Worm (Caenorhabditis elegans): ENCODE measurements around the gene aagr-2.
"Not testable (repeated sequence)": the region's sequence is repeated elsewhere in the genome, so short reads cannot be mapped to it uniquely, and the experiment has no call there.

The aagr-2 gene

DNA sequence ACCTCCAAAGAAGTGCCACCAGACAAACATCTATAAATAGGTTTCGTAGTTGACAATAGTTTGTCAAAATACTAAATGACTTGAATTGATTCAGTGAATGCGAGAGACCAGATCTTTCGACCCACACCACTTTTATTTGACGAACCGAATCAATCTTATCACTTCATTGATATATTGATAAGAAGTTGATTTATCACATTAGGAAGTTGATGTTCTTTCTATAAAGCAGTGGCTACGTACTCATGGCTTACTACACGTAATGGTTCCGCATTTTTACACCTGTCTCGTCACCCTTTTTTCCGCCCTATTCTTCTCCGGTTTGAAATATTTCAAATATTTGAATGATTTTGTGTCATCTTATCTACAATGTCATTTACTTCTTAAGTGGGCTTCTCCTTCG is 4.4 kb downstream of the aagr-2 start:
- no peak for TF ChIP-seq sma-9 (GFP tag; optimal IDR thresholded peaks at IDR 0.05)
- no peak for TF ChIP-seq sma-9 (tag; optimal IDR thresholded peaks at IDR 0.05)
- TF ChIP-seq sma-3 (GFP tag; optimal IDR thresholded peaks at IDR 0.05), result peak; percentile 18
- no peak for TF ChIP-seq nhr-10 (tag; optimal IDR thresholded peaks at IDR 0.05)
- peak; percentile 62 for TF ChIP-seq fos-1 (tag; optimal IDR thresholded peaks at IDR 0.05)
- no peak for TF ChIP-seq unc-55 (GFP tag; optimal IDR thresholded peaks at IDR 0.05)
- no peak for TF ChIP-seq blmp-1 (tag; optimal IDR thresholded peaks at IDR 0.05; ENCODE audit: insufficient read depth)
- no peak for TF ChIP-seq ceh-16 (tag; optimal IDR thresholded peaks at IDR 0.05)
- TF ChIP-seq C34F6.9 (tag; optimal IDR thresholded peaks at IDR 0.05), result no peak
- TF ChIP-seq ztf-4 (tag; optimal IDR thresholded peaks at IDR 0.05), result no peak
- TF ChIP-seq snpc-4 (tag; optimal IDR thresholded peaks at IDR 0.05), result no peak
- TF ChIP-seq Y55F3AM.14 (GFP tag; optimal IDR thresholded peaks at IDR 0.05), result no peak

- TF ChIP-seq nhr-6 (tag; optimal IDR thresholded peaks at IDR 0.05), result no peak
- peak; percentile 43 for TF ChIP-seq nhr-25 (tag; optimal IDR thresholded peaks at IDR 0.05)
- TF ChIP-seq nhr-23 (tag; optimal IDR thresholded peaks at IDR 0.05), result no peak
- TF ChIP-seq sma-9 (GFP tag; optimal IDR thresholded peaks at IDR 0.05), result peak; percentile 3
- no peak for TF ChIP-seq sma-9 (tag; optimal IDR thresholded peaks at IDR 0.05)
- no peak for TF ChIP-seq R02D3.7 (tag; optimal IDR thresholded peaks at IDR 0.05)
- TF ChIP-seq sma-3 (GFP tag; optimal IDR thresholded peaks at IDR 0.05), result peak; percentile 65
- TF ChIP-seq nhr-10 (tag; optimal IDR thresholded peaks at IDR 0.05), result no peak
- no peak for TF ChIP-seq mbf-1 (tag; optimal IDR thresholded peaks at IDR 0.05)
Measured at ce11 chrII:4918501-4919021, 6.5 kb downstream of the aagr-2 start.

DNA sequence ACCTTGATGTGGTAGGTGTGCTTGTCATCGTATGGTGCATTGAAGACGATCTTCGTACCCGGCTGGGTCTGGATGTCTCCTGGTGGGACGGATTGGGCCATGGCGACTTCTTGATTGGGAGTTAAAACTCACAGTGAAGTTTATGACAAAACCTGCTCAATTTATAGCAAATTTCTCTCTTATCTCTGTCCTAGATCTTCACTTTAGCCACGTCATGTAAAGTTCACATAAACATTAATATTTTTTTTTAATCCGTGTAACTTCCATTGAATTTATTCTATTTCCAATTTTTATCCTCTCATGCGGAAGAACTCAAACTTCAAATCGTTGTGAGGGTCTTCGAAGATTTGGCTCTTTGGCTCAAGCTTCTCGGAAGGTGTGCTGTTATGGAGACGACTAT is 8.6 kb downstream of the aagr-2 start, which contains the start of gene msp-31:
Gene msp-31, minus strand, starts transcription at position 101 of the 400 bp plus-strand sequence.
- TF ChIP-seq ZK546.5 (tag; optimal IDR thresholded peaks at IDR 0.05); fos-1 (tag; optimal IDR thresholded peaks at IDR 0.05); Y55F3AM.14 (GFP tag; optimal IDR thresholded peaks at IDR 0.05): not testable (repeated sequence)

- TF ChIP-seq mab-5 (tag; optimal IDR thresholded peaks at IDR 0.05) (no peak), dmd-4 (tag; optimal IDR thresholded peaks at IDR 0.05) (no peak), Y55F3AM.14 (GFP tag; optimal IDR thresholded peaks at IDR 0.05) (no peak), peb-1 (tag; optimal IDR thresholded peaks at IDR 0.05) (no peak), skn-1 (tag; optimal IDR thresholded peaks at IDR 0.05) (no peak), lin-39 (tag; optimal IDR thresholded peaks at IDR 0.05) (no peak), unc-55 (GFP tag; optimal IDR thresholded peaks at IDR 0.05) (no peak), elt-1 (tag; optimal IDR thresholded peaks at IDR 0.05) (no peak), nhr-21 (tag; optimal IDR thresholded peaks at IDR 0.05) (no peak), ama-1 (optimal IDR thresholded peaks at IDR 0.05) (no peak), alr-1 (tag; optimal IDR thresholded peaks at IDR 0.05) (no peak)
Measured at ce11 chrII:4915572-4915971, 9.5 kb downstream of the aagr-2 start.

ce11 chrII:4914214-4914613 is 10.8 kb downstream of the aagr-2 start, which contains the start of gene R05F9.11:
TSS of gene R05F9.11 (minus strand) at chrII:4914218.
- no peak for TF ChIP-seq ceh-16 (tag; optimal IDR thresholded peaks at IDR 0.05)
- no peak for TF ChIP-seq nhr-6 (tag; optimal IDR thresholded peaks at IDR 0.05)

DNA sequence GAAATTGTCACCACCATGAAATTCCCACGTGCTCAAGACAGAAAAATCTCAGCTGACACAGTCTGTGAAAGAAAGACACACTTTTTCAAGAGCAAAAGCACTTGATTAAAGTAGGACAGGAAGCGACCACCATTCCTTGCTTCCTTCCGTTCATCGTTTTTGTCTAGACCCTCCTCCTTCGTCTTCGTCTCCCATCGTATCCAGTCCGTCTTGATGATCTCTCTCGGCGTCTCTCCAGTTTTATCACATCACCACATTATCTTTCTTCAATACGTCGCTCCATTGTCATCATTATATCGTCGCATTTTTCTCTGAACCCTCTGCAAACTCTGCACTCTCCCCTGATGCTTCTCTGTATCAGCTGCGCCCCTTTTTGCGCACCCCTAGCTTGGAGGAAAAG is 16.9 kb downstream of the aagr-2 start:
- TF ChIP-seq snpc-4 (tag; optimal IDR thresholded peaks at IDR 0.05) (no peak), mab-5 (tag; optimal IDR thresholded peaks at IDR 0.05) (no peak), R02D3.7 (tag; optimal IDR thresholded peaks at IDR 0.05) (no peak), F13H6.1 (tag; optimal IDR thresholded peaks at IDR 0.05) (peak; percentile 28), skn-1 (tag; optimal IDR thresholded peaks at IDR 0.05) (no peak), ceh-16 (tag; optimal IDR thresholded peaks at IDR 0.05) (no peak), C34F6.9 (tag; optimal IDR thresholded peaks at IDR 0.05) (peak; percentile 40), elt-1 (tag; optimal IDR thresholded peaks at IDR 0.05) (no peak), ztf-4 (tag; optimal IDR thresholded peaks at IDR 0.05) (peak; percentile 25), lsy-2 (tag; optimal IDR thresholded peaks at IDR 0.05) (peak in 1 of 2 experiments; percentile 25), nhr-129 (tag; optimal IDR thresholded peaks at IDR 0.05) (peak; percentile 43), nhr-11 (tag; optimal IDR thresholded peaks at IDR 0.05) (no peak), nhr-237 (tag; optimal IDR thresholded peaks at IDR 0.05) (no peak), crh-2 (tag; optimal IDR thresholded peaks at IDR 0.05) (no peak), peb-1 (tag; optimal IDR thresholded peaks at IDR 0.05) (no peak), ceh-82 (tag; optimal IDR thresholded peaks at IDR 0.05) (no peak), unc-39 (tag; optimal IDR thresholded peaks at IDR 0.05) (no peak), Y55F3AM.14 (GFP tag; optimal IDR thresholded peaks at IDR 0.05) (peak; percentile 18), sma-9 (GFP tag; optimal IDR thresholded peaks at IDR 0.05) (peak; percentile 25), sma-9 (tag; optimal IDR thresholded peaks at IDR 0.05) (no peak), fos-1 (tag; optimal IDR thresholded peaks at IDR 0.05) (peak; percentile 10), unc-55 (GFP tag; optimal IDR thresholded peaks at IDR 0.05) (peak; percentile 62), sma-3 (GFP tag; optimal IDR thresholded peaks at IDR 0.05) (peak; percentile 7), zag-1 (tag; optimal IDR thresholded peaks at IDR 0.05) (peak; percentile 22), gmeb-1 (tag; optimal IDR thresholded peaks at IDR 0.05) (no peak), lin-39 (tag; optimal IDR thresholded peaks at IDR 0.05) (no peak), dmd-4 (tag; optimal IDR thresholded peaks at IDR 0.05) (no peak), ztf-1 (GFP tag; conservative IDR thresholded peaks at IDR 0.05) (no peak), ztf-11 (tag; optimal IDR thresholded peaks at IDR 0.05) (no peak)
